Worm (Caenorhabditis elegans) whole organism, L3 larva: Measurements from ENCODE around the gene W06D11.2.

Experiments used
- R02D3.7 ChIP-seq: fragments of 150-350 bp; optimal IDR thresholded peaks from 2 replicates; lab custom pipeline; 2014; ENCODE audit warnings: missing biosample characterization, missing genetic modification characterization
- ceh-16 ChIP-seq: sonication (generic microtip); optimal IDR thresholded peaks from 2 replicates; lab custom pipeline; 2017; ENCODE audit warnings: missing biosample characterization, missing genetic modification characterization
- ceh-28 ChIP-seq: fragments of 150-350 bp; optimal IDR thresholded peaks from 2 replicates; lab custom pipeline; 2014; ENCODE audit warnings: missing biosample characterization, missing genetic modification reagents, missing genetic modification characterization
- ceh-9 ChIP-seq: sonication (generic microtip); optimal IDR thresholded peaks from 2 replicates; lab custom pipeline; 2018; ENCODE audit warnings: missing biosample characterization, missing genetic modification characterization
- egl-27 ChIP-seq: sonication (generic microtip); optimal IDR thresholded peaks from 4 replicates; lab custom pipeline; 2017; ENCODE audit warnings: missing biosample characterization, missing genetic modification reagents, missing genetic modification characterization
- egl-5 ChIP-seq: fragments of 150-350 bp; optimal IDR thresholded peaks from 2 replicates; lab custom pipeline; 2017; ENCODE audit warnings: missing biosample characterization, missing genetic modification reagents, missing genetic modification characterization, inconsistent platforms
- elt-1 ChIP-seq: fragments of 150-350 bp; optimal IDR thresholded peaks from 2 replicates; lab custom pipeline; 2014; ENCODE audit warnings: missing biosample characterization, missing genetic modification characterization
- elt-2 ChIP-seq: sonication (generic microtip); optimal IDR thresholded peaks from 2 replicates; lab custom pipeline; 2016; ENCODE audit warnings: missing genetic modification reagents, mild to moderate bottlenecking, missing genetic modification characterization, missing compliant biosample characterization
- elt-3 ChIP-seq, 3 experiments: fragments of 150-350 bp in 1 of 3; sonication (generic microtip) in 2 of 3; optimal IDR thresholded peaks; 2 replicates in 2 of 3; 4 replicates in 1 of 3; lab custom pipeline; 2014 to 2017; ENCODE audit warnings: missing biosample characterization in 3 of 3, missing genetic modification characterization in 3 of 3
- eor-1 ChIP-seq, 2 experiments: fragments of 150-350 bp; optimal IDR thresholded peaks; 2 replicates each; lab custom pipeline; 2014 to 2018; ENCODE audit warnings: missing biosample characterization in 2 of 2, missing genetic modification characterization in 2 of 2
- fkh-2 ChIP-seq: fragments of 150-350 bp; optimal IDR thresholded peaks from 2 replicates; lab custom pipeline; 2014; ENCODE audit warnings: missing biosample characterization, missing genetic modification reagents, missing genetic modification characterization
- fos-1 ChIP-seq: fragments of 150-350 bp; optimal IDR thresholded peaks from 2 replicates; lab custom pipeline; 2014; ENCODE audit warnings: missing biosample characterization, missing genetic modification characterization
- hmg-11 ChIP-seq: sonication (generic microtip); optimal IDR thresholded peaks from 2 replicates; lab custom pipeline; 2016; ENCODE audit warnings: missing genetic modification characterization, missing compliant biosample characterization
- jun-1 ChIP-seq: fragments of 150-350 bp; optimal IDR thresholded peaks from 2 replicates; lab custom pipeline; 2014; ENCODE audit warnings: missing biosample characterization, missing genetic modification reagents, missing genetic modification characterization
- lin-15B ChIP-seq: fragments of 150-350 bp; optimal IDR thresholded peaks from 2 replicates; lab custom pipeline; 2014; ENCODE audit warnings: missing biosample characterization, missing genetic modification characterization
- lin-39 ChIP-seq: fragments of 150-350 bp; optimal IDR thresholded peaks from 2 replicates; lab custom pipeline; 2018; ENCODE audit warnings: missing biosample characterization, missing genetic modification reagents, missing genetic modification characterization
- lsy-12 ChIP-seq: sonication (generic microtip); optimal IDR thresholded peaks from 2 replicates; lab custom pipeline; 2016; ENCODE audit warnings: mild to moderate bottlenecking, missing genetic modification characterization, missing compliant biosample characterization
- mdl-1 ChIP-seq: fragments of 150-350 bp; optimal IDR thresholded peaks from 2 replicates; lab custom pipeline; 2014; ENCODE audit warnings: missing biosample characterization, missing genetic modification characterization
- mml-1 ChIP-seq: fragments of 150-350 bp; sonication (generic microtip); optimal IDR thresholded peaks from 3 replicates; lab custom pipeline; 2014; ENCODE audit warnings: missing biosample characterization, missing genetic modification characterization
- nfya-1 ChIP-seq: sonication (generic microtip); optimal IDR thresholded peaks from 2 replicates; lab custom pipeline; 2017; ENCODE audit warnings: missing genetic modification characterization, mild to moderate bottlenecking, missing compliant biosample characterization, antibody characterized with exemption, moderate library complexity; ENCODE audit not compliant: insufficient read depth
- nhr-11 ChIP-seq: fragments of 150-350 bp; optimal IDR thresholded peaks from 2 replicates; lab custom pipeline; 2014; ENCODE audit warnings: missing biosample characterization, missing genetic modification characterization
- nhr-12 ChIP-seq: fragments of 150-350 bp; optimal IDR thresholded peaks from 2 replicates; lab custom pipeline; 2014; ENCODE audit warnings: missing biosample characterization, missing genetic modification characterization
- nhr-237 ChIP-seq: fragments of 150-350 bp; optimal IDR thresholded peaks from 2 replicates; lab custom pipeline; 2014; ENCODE audit warnings: missing biosample characterization, missing genetic modification characterization
- nhr-25 ChIP-seq: sonication (generic microtip); optimal IDR thresholded peaks from 2 replicates; lab custom pipeline; 2017; ENCODE audit warnings: missing biosample characterization, missing genetic modification characterization
- nhr-28 ChIP-seq: fragments of 150-350 bp; optimal IDR thresholded peaks from 2 replicates; lab custom pipeline; 2014; ENCODE audit warnings: missing biosample characterization, missing genetic modification characterization
- nhr-43 ChIP-seq: sonication (generic microtip); optimal IDR thresholded peaks from 2 replicates; lab custom pipeline; 2016; ENCODE audit warnings: mild to moderate bottlenecking, missing genetic modification characterization, missing compliant biosample characterization; ENCODE audit not compliant: poor library complexity, severe bottlenecking
- nhr-67 ChIP-seq: fragments of 150-350 bp; optimal IDR thresholded peaks from 2 replicates; lab custom pipeline; 2014; ENCODE audit warnings: missing biosample characterization, missing genetic modification characterization
- nhr-76 ChIP-seq: fragments of 150-350 bp; sonication (generic microtip); optimal IDR thresholded peaks from 5 replicates; lab custom pipeline; 2014; ENCODE audit warnings: missing biosample characterization, missing genetic modification characterization
- pha-4 ChIP-seq: fragments of 150-350 bp; optimal IDR thresholded peaks from 2 replicates; lab custom pipeline; 2014; ENCODE audit warnings: missing biosample characterization, missing genetic modification reagents, missing genetic modification characterization
- pqm-1 ChIP-seq: fragments of 150-350 bp; optimal IDR thresholded peaks from 2 replicates; lab custom pipeline; 2017; ENCODE audit warnings: missing biosample characterization, missing genetic modification characterization, inconsistent platforms
- sea-2 ChIP-seq: fragments of 150-350 bp; sonication (generic microtip); optimal IDR thresholded peaks from 4 replicates; lab custom pipeline; 2014; ENCODE audit warnings: missing biosample characterization, missing genetic modification reagents, missing genetic modification characterization
- skn-1 ChIP-seq: fragments of 150-350 bp; optimal IDR thresholded peaks from 2 replicates; lab custom pipeline; 2014; ENCODE audit warnings: missing biosample characterization, missing genetic modification characterization
- tbx-2 ChIP-seq: sonication (generic microtip); optimal IDR thresholded peaks from 2 replicates; lab custom pipeline; 2016; ENCODE audit warnings: mild to moderate bottlenecking, missing genetic modification characterization, missing compliant biosample characterization
- unc-39 ChIP-seq: sonication (generic microtip); optimal IDR thresholded peaks from 4 replicates; lab custom pipeline; 2017; ENCODE audit warnings: missing biosample characterization, missing genetic modification characterization
- unc-62 ChIP-seq: fragments of 150-350 bp; sonication (generic microtip); optimal IDR thresholded peaks from 4 replicates; lab custom pipeline; 2014; ENCODE audit warnings: missing biosample characterization, missing genetic modification reagents, missing genetic modification characterization
- zag-1 ChIP-seq: fragments of 150-350 bp; optimal IDR thresholded peaks from 2 replicates; lab custom pipeline; 2014; ENCODE audit warnings: missing biosample characterization, missing genetic modification characterization
- ztf-11 ChIP-seq: fragments of 150-350 bp; optimal IDR thresholded peaks from 2 replicates; lab custom pipeline; 2014; ENCODE audit warnings: missing biosample characterization, missing genetic modification characterization
- ztf-4 ChIP-seq: fragments of 150-350 bp; optimal IDR thresholded peaks from 2 replicates; lab custom pipeline; 2014; ENCODE audit warnings: missing biosample characterization, missing genetic modification characterization

The W06D11.2 gene

ce11 chrX:12298324-12298723 is 1.8 kb upstream of the W06D11.2 start, which contains the start of gene W06D11.3:
TSS of gene W06D11.3 (plus strand) at chrX:12298683.
- TF ChIP-seq lsy-12 (no peak), egl-5 (tag; lab: Kevin White, UChicago) (no peak), nhr-12 (tag; lab: Kevin White, UChicago) (no peak), hmg-11 (tag; lab: Kevin White, UChicago) (no peak), zag-1 (tag; lab: Kevin White, UChicago) (no peak), elt-3 (tag; optimal IDR thresholded peaks at IDR 0.05; lab: Kevin White, UChicago) (no peak), lin-39 (no peak), fos-1 (tag; lab: Kevin White, UChicago) (no peak), lin-15B (tag; lab: Kevin White, UChicago) (no peak), ztf-4 (tag; lab: Kevin White, UChicago) (no peak), eor-1 (tag; optimal IDR thresholded peaks at IDR 0.05; lab: Kevin White, UChicago) (no peak), nhr-25 (tag; lab: Kevin White, UChicago) (no peak), mdl-1 (tag; lab: Kevin White, UChicago) (no peak), fkh-2 (tag; lab: Kevin White, UChicago) (no peak), unc-39 (tag; lab: Kevin White, UChicago) (no peak), sea-2 (no peak), elt-1 (no peak), pqm-1 (tag; lab: Kevin White, UChicago) (no peak), unc-62 (GFP tag; lab: Kevin White, UChicago) (no peak)

- TF ChIP-seq lsy-12 (no peak), unc-62 (GFP tag; lab: Kevin White, UChicago) (no peak), mml-1 (no peak), fos-1 (tag; lab: Kevin White, UChicago) (no peak)
These were observed 2.3 kb downstream of the W06D11.2 start, which contains the start of gene W06D11.1 for ce11 chrX:12294263-12294662. TSS of gene W06D11.1 (plus strand) at chrX:12294563.

ce11 chrX:12290539-12290938 is 6.0 kb downstream of the W06D11.2 start, which contains the start of gene C04B4.4:
TSS of gene C04B4.4 (plus strand) at chrX:12290839.
- no peak for TF ChIP-seq elt-2 (tag; lab: Kevin White, UChicago)
- no peak for TF ChIP-seq mdl-1 (tag; lab: Kevin White, UChicago)
- TF ChIP-seq skn-1 (tag; lab: Kevin White, UChicago) = no peak
- no peak for TF ChIP-seq jun-1 (tag; lab: Kevin White, UChicago)
- no peak for TF ChIP-seq elt-3 (tag; optimal IDR thresholded peaks at IDR 0.05; lab: Kevin White, UChicago)
- no peak for TF ChIP-seq ceh-16 (tag; lab: Kevin White, UChicago)
- no peak for TF ChIP-seq nhr-67 (tag; lab: Kevin White, UChicago)
- no peak for TF ChIP-seq fkh-2 (tag; lab: Kevin White, UChicago)
- no peak for TF ChIP-seq ceh-28 (tag; lab: Kevin White, UChicago)
- no peak for TF ChIP-seq hmg-11 (tag; lab: Kevin White, UChicago)
- TF ChIP-seq nhr-237 (tag; lab: Kevin White, UChicago) = no peak
- no peak for TF ChIP-seq nhr-11
- no peak for TF ChIP-seq nhr-28 (tag; lab: Kevin White, UChicago)
- no peak for TF ChIP-seq nfya-1 (tag; lab: Kevin White, UChicago)
- no peak for TF ChIP-seq pqm-1 (tag; lab: Kevin White, UChicago)
- TF ChIP-seq lsy-12 = no peak
- no peak for TF ChIP-seq tbx-2 (tag; lab: Kevin White, UChicago)
- no peak for TF ChIP-seq fos-1 (tag; lab: Kevin White, UChicago)
- no peak for TF ChIP-seq ztf-4 (tag; lab: Kevin White, UChicago)
- no peak for TF ChIP-seq lin-39

- TF ChIP-seq fkh-2 (tag; lab: Kevin White, UChicago) = no peak
- TF ChIP-seq nhr-43 (tag; lab: Kevin White, UChicago) = no peak
- TF ChIP-seq nhr-76 (tag; lab: Kevin White, UChicago) = no peak
- TF ChIP-seq jun-1 (tag; lab: Kevin White, UChicago) = no peak
- TF ChIP-seq skn-1 (tag; lab: Kevin White, UChicago) = no peak
These were observed 8.3 kb downstream of the W06D11.2 start, which contains the start of gene C04B4.5 for ce11 chrX:12288254-12288653. TSS of gene C04B4.5 (minus strand) at chrX:12288354.

- no peak for TF ChIP-seq elt-3 (tag; optimal IDR thresholded peaks at IDR 0.05; lab: Kevin White, UChicago)
- TF ChIP-seq mdl-1 (tag; lab: Kevin White, UChicago) = no peak
- TF ChIP-seq nhr-43 (tag; lab: Kevin White, UChicago) = no peak
- no peak for TF ChIP-seq ceh-9 (tag; lab: Kevin White, UChicago)
- TF ChIP-seq R02D3.7 = no peak
- TF ChIP-seq ztf-11 (tag; lab: Kevin White, UChicago) = no peak
- TF ChIP-seq egl-27 = no peak
- no peak for TF ChIP-seq fkh-2 (tag; lab: Kevin White, UChicago)
- TF ChIP-seq eor-1 (tag; optimal IDR thresholded peaks at IDR 0.05; lab: Kevin White, UChicago) = no peak
- no peak for TF ChIP-seq pha-4 (tag; lab: Kevin White, UChicago)
- TF ChIP-seq nhr-11 = no peak
- TF ChIP-seq mml-1 = no peak
These were observed 11.0 kb downstream of the W06D11.2 start, which contains the start of gene lips-2 for ce11 chrX:12285496-12285895. TSS of gene lips-2 (plus strand) at chrX:12285796.
